Fruit fly (Drosophila melanogaster) whole organism, embryonic: ENCODE results near the gene CG8960.

Experiments
- Blimp-1 ChIP-seq: fragments of 200-800 bp; sonication (Bioruptor generic); optimal IDR thresholded peaks from 3 replicates; lab custom pipeline; 2018; ENCODE audit warnings: missing biosample characterization, missing genetic modification characterization, mild to moderate bottlenecking, moderate library complexity, missing genetic modification reagents
- Bteb2 ChIP-seq: fragments of 200-800 bp; sonication (Bioruptor generic); optimal IDR thresholded peaks from 2 replicates; lab custom pipeline; 2016; ENCODE audit warnings: missing biosample characterization, missing genetic modification characterization
- CG11723 ChIP-seq: fragments of 200-800 bp; sonication (Bioruptor generic); optimal IDR thresholded peaks from 2 replicates; lab custom pipeline; 2017; ENCODE audit warnings: missing biosample characterization, mild to moderate bottlenecking, missing genetic modification characterization
- CG12155 ChIP-seq: fragments of 200-800 bp; sonication (Bioruptor generic); optimal IDR thresholded peaks from 3 replicates; lab custom pipeline; 2016; ENCODE audit warnings: missing biosample characterization, missing genetic modification characterization
- CG12391 ChIP-seq: fragments of 200-800 bp; sonication (Bioruptor generic); optimal IDR thresholded peaks from 3 replicates; lab custom pipeline; 2018; ENCODE audit warnings: missing biosample characterization, mild to moderate bottlenecking, missing genetic modification characterization, moderate library complexity
- CG12744 ChIP-seq: fragments of 200-800 bp; sonication (Bioruptor generic); optimal IDR thresholded peaks from 2 replicates; lab custom pipeline; 2016; ENCODE audit warnings: missing biosample characterization, missing genetic modification characterization
- CG16779 ChIP-seq: fragments of 200-800 bp; sonication (Bioruptor generic); IDR thresholded peaks from 2 replicates; pipeline ENCODE4 v1.3.6; 2022; ENCODE audit warnings: missing biosample characterization, missing genetic modification characterization
- CG18011 ChIP-seq: fragments of 200-800 bp; sonication (Bioruptor generic); optimal IDR thresholded peaks from 2 replicates; lab custom pipeline; 2017; ENCODE audit warnings: missing biosample characterization, missing genetic modification characterization, mild to moderate bottlenecking, moderate library complexity, missing genotype
- CG1832 ChIP-seq: fragments of 200-800 bp; sonication (Bioruptor generic); optimal IDR thresholded peaks from 2 replicates; lab custom pipeline; 2017; ENCODE audit warnings: missing biosample characterization, mild to moderate bottlenecking, missing genetic modification characterization, inconsistent platforms
- CG2875 ChIP-seq: fragments of 200-800 bp; sonication (Bioruptor generic); optimal IDR thresholded peaks from 2 replicates; lab custom pipeline; 2017; ENCODE audit warnings: missing biosample characterization, mild to moderate bottlenecking, missing genetic modification characterization, missing genetic modification reagents
- CG34224 ChIP-seq: fragments of 200-800 bp; sonication (Bioruptor generic); IDR thresholded peaks from 3 replicates; pipeline ENCODE4 v1.3.6; 2022; ENCODE audit warnings: missing biosample characterization, missing genetic modification characterization; ENCODE audit not compliant: partially characterized antibody
- CG4328 ChIP-seq: fragments of 200-800 bp; sonication (Bioruptor generic); optimal IDR thresholded peaks from 3 replicates; lab custom pipeline; 2017; ENCODE audit warnings: missing biosample characterization, missing genetic modification reagents, missing genetic modification characterization
- CG5180 ChIP-seq: fragments of 200-800 bp; sonication (Bioruptor generic); optimal IDR thresholded peaks from 3 replicates; lab custom pipeline; 2017; ENCODE audit warnings: missing biosample characterization, missing genetic modification characterization, mild to moderate bottlenecking, moderate library complexity, missing genetic modification reagents
- CG7963 ChIP-seq: fragments of 200-800 bp; sonication (Bioruptor generic); IDR thresholded peaks from 3 replicates; pipeline ENCODE4 v1.3.6; 2022; ENCODE audit warnings: missing biosample characterization, missing genetic modification characterization; ENCODE audit not compliant: partially characterized antibody
- CG8765 ChIP-seq: fragments of 200-800 bp; sonication (Bioruptor generic); IDR thresholded peaks from 2 replicates; pipeline ENCODE4 v1.3.6; 2022; ENCODE audit warnings: missing biosample characterization, missing genetic modification characterization
- CG8924 ChIP-seq: fragments of 200-800 bp; optimal IDR thresholded peaks from 3 replicates; lab custom pipeline; 2019; ENCODE audit warnings: missing biosample characterization, mild to moderate bottlenecking, missing genetic modification characterization, moderate library complexity
- CG9609 ChIP-seq: fragments of 200-800 bp; sonication (Bioruptor generic); optimal IDR thresholded peaks from 3 replicates; lab custom pipeline; 2016; ENCODE audit warnings: missing biosample characterization, missing genetic modification characterization
- CG9727 ChIP-seq: fragments of 200-800 bp; sonication (Bioruptor generic); optimal IDR thresholded peaks from 3 replicates; lab custom pipeline; 2017; ENCODE audit warnings: missing biosample characterization, mild to moderate bottlenecking, missing genetic modification characterization
- CG9797 ChIP-seq: fragments of 200-800 bp; sonication (Bioruptor generic); optimal IDR thresholded peaks from 3 replicates; lab custom pipeline; 2018; ENCODE audit warnings: missing biosample characterization, mild to moderate bottlenecking, missing genetic modification characterization
- CTCF ChIP-seq: fragments of 200-800 bp; sonication (Bioruptor generic); optimal IDR thresholded peaks from 2 replicates; lab custom pipeline; 2017; ENCODE audit warnings: missing biosample characterization, mild to moderate bottlenecking, missing genetic modification characterization, moderate library complexity
- Dbx ChIP-seq: fragments of 200-800 bp; sonication (Bioruptor generic); IDR thresholded peaks from 3 replicates; pipeline ENCODE4 v1.3.6; 2022; ENCODE audit warnings: missing biosample characterization, missing genetic modification characterization
- Fer3 ChIP-seq: fragments of 200-800 bp; sonication (Bioruptor generic); optimal IDR thresholded peaks from 2 replicates; lab custom pipeline; 2018; ENCODE audit warnings: missing biosample characterization, mild to moderate bottlenecking, missing genetic modification characterization, moderate library complexity
- HmgZ ChIP-seq: fragments of 200-800 bp; sonication (Bioruptor generic); optimal IDR thresholded peaks from 2 replicates; lab custom pipeline; 2018; ENCODE audit warnings: missing biosample characterization, mild to moderate bottlenecking, missing genetic modification characterization
- Hmx ChIP-seq: fragments of 200-800 bp; sonication (Bioruptor generic); optimal IDR thresholded peaks from 2 replicates; lab custom pipeline; 2016; ENCODE audit warnings: missing biosample characterization, missing genetic modification characterization
- Kr ChIP-seq: fragments of 200-800 bp; sonication (Bioruptor generic); optimal IDR thresholded peaks from 2 replicates; lab custom pipeline; 2017; ENCODE audit warnings: missing biosample characterization, mild to moderate bottlenecking, missing genetic modification characterization
- Oaz ChIP-seq: fragments of 200-800 bp; sonication (Bioruptor generic); IDR thresholded peaks from 2 replicates; pipeline ENCODE4 v1.3.6; 2022; ENCODE audit warnings: missing biosample characterization, missing genetic modification characterization
- ac ChIP-seq: fragments of 200-800 bp; sonication (Bioruptor generic); optimal IDR thresholded peaks from 3 replicates; lab custom pipeline; 2017; ENCODE audit warnings: missing biosample characterization, mild to moderate bottlenecking, missing genetic modification characterization
- ato ChIP-seq: fragments of 200-800 bp; sonication (Bioruptor generic); IDR thresholded peaks from 2 replicates; pipeline ENCODE4 v1.3.6; 2022; ENCODE audit warnings: missing biosample characterization, missing genetic modification characterization; ENCODE audit not compliant: partially characterized antibody
- croc ChIP-seq: fragments of 200-800 bp; sonication (Bioruptor generic); conservative IDR thresholded peaks from 3 replicates; pipeline ENCODE4 v1.3.6; 2022; ENCODE audit warnings: missing biosample characterization, missing genetic modification characterization
- crol ChIP-seq: fragments of 200-800 bp; sonication (Bioruptor generic); IDR thresholded peaks from 2 replicates; pipeline ENCODE4 v1.3.6; 2022; ENCODE audit warnings: missing biosample characterization, missing genetic modification characterization
- en ChIP-seq: fragments of 200-800 bp; sonication (Bioruptor generic); optimal IDR thresholded peaks from 2 replicates; lab custom pipeline; 2016; ENCODE audit warnings: missing biosample characterization, missing genetic modification characterization
- fru ChIP-seq: fragments of >200 bp; optimal IDR thresholded peaks from 2 replicates; lab custom pipeline; 2017
- gem ChIP-seq: fragments of 200-800 bp; sonication (Bioruptor generic); optimal IDR thresholded peaks from 2 replicates; lab custom pipeline; 2019; ENCODE audit warnings: missing biosample characterization, mild to moderate bottlenecking, missing genetic modification characterization, moderate library complexity
- her ChIP-seq: fragments of 200-800 bp; sonication (Bioruptor generic); optimal IDR thresholded peaks from 2 replicates; lab custom pipeline; 2016; ENCODE audit warnings: missing biosample characterization, missing genetic modification characterization
- hkb ChIP-seq, 2 experiments: fragments of 200-800 bp in 1 of 2; fragments of >200 bp in 1 of 2; sonication (Bioruptor generic) in 1 of 2; IDR thresholded peaks in 1 of 2; optimal IDR thresholded peaks in 1 of 2; 2 replicates each; pipeline versions ENCODE4 v1.3.6 to Lab custom; 2017 to 2022; ENCODE audit warnings: missing biosample characterization in 1 of 2, missing genetic modification characterization in 1 of 2
- insv ChIP-seq, 2 experiments: fragments of 200-800 bp; sonication (Bioruptor generic); optimal IDR thresholded peaks; 3 replicates each; lab custom pipeline; 2016 to 2018; ENCODE audit warnings: missing biosample characterization in 2 of 2, missing genetic modification characterization in 2 of 2
- mld ChIP-seq: fragments of 200-800 bp; sonication (Bioruptor generic); IDR thresholded peaks from 3 replicates; pipeline ENCODE4 v1.3.6; 2022; ENCODE audit warnings: missing biosample characterization, missing genetic modification characterization; ENCODE audit not compliant: partially characterized antibody
- nerfin-2 ChIP-seq: fragments of 200-800 bp; sonication (Bioruptor generic); IDR thresholded peaks from 2 replicates; pipeline ENCODE4 v1.3.6; 2022; ENCODE audit warnings: missing biosample characterization, missing genetic modification characterization; ENCODE audit not compliant: partially characterized antibody
- nmo ChIP-seq: fragments of 200-800 bp; sonication (Bioruptor generic); optimal IDR thresholded peaks from 2 replicates; lab custom pipeline; 2018; ENCODE audit warnings: missing biosample characterization, mild to moderate bottlenecking, missing genetic modification characterization, moderate library complexity
- pnt ChIP-seq: fragments of 200-800 bp; sonication (Bioruptor generic); optimal IDR thresholded peaks from 3 replicates; lab custom pipeline; 2016; ENCODE audit warnings: missing biosample characterization, missing genetic modification characterization
- prd ChIP-seq, 3 experiments: fragments of >200 bp in 2 of 3; fragments of 200-800 bp in 1 of 3; sonication (Bioruptor generic) in 1 of 3; optimal IDR thresholded peaks in 2 of 3; IDR thresholded peaks in 1 of 3; 2 replicates in 2 of 3; 3 replicates in 1 of 3; pipeline versions ENCODE4 v1.3.6 to Lab custom; 2017 to 2022; ENCODE audit warnings: missing biosample characterization in 1 of 3, missing genetic modification characterization in 1 of 3
- psq ChIP-seq: fragments of 200-800 bp; sonication (Bioruptor generic); optimal IDR thresholded peaks from 2 replicates; lab custom pipeline; 2017; ENCODE audit warnings: missing biosample characterization, missing genetic modification characterization
- ro ChIP-seq: fragments of 200-800 bp; sonication (Bioruptor generic); IDR thresholded peaks from 2 replicates; pipeline ENCODE4 v1.3.6; 2022; ENCODE audit warnings: missing biosample characterization, missing genetic modification characterization
- seq ChIP-seq: fragments of 200-800 bp; sonication (Bioruptor generic); IDR thresholded peaks from 2 replicates; pipeline ENCODE4 v1.3.6; 2022; ENCODE audit warnings: missing biosample characterization, missing genetic modification characterization
- sug ChIP-seq: fragments of 200-800 bp; optimal IDR thresholded peaks from 2 replicates; lab custom pipeline; 2019; ENCODE audit warnings: missing biosample characterization, mild to moderate bottlenecking, missing genetic modification characterization, moderate library complexity
- tgo ChIP-seq: fragments of 200-800 bp; sonication (Bioruptor generic); IDR thresholded peaks from 3 replicates; pipeline ENCODE4 v1.3.6; 2022; ENCODE audit warnings: missing biosample characterization, missing genetic modification characterization
- toy ChIP-seq: fragments of 200-800 bp; sonication (Bioruptor generic); IDR thresholded peaks from 2 replicates; pipeline ENCODE4 v1.3.6; 2022; ENCODE audit warnings: missing biosample characterization, missing genetic modification characterization
- unc-4 ChIP-seq: fragments of 200-800 bp; sonication (Bioruptor generic); IDR thresholded peaks from 2 replicates; pipeline ENCODE4 v1.3.6; 2022; ENCODE audit warnings: missing biosample characterization, missing genetic modification characterization; ENCODE audit not compliant: partially characterized antibody
- wek ChIP-seq: fragments of 200-800 bp; sonication (Bioruptor generic); optimal IDR thresholded peaks from 3 replicates; lab custom pipeline; 2018; ENCODE audit warnings: missing biosample characterization, mild to moderate bottlenecking, missing genetic modification characterization, moderate library complexity

The CG8960 gene

DNA sequence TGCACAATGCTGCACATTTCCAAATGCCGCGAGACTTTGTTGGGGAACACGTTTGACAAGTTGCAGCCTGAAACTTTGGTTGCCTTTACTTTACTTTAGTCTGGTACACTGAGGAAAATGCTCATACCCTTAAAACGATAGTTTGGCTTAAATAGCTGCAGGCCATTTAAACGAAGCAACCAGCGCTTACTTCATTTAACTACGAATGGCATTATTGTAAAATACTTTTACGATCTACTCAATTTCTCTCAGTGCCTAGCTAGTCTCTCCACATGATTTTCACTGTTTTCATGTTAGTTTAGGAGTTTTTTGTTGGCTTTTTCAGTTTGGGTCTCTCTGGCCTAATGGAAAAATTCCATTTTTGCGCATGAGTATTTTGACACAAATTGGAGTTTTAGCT is 34.8 kb upstream of the CG8960 start (continued):
- TF ChIP-seq Blimp-1 (GFP tag; lab: Kevin White, UChicago) (peak; percentile 85), psq (GFP tag; lab: Kevin White, UChicago) (no peak), CG1832 (GFP tag; lab: Kevin White, UChicago) (no peak), CG2875 (GFP tag; lab: Kevin White, UChicago) (peak; percentile 57), Bteb2 (GFP tag; lab: Kevin White, UChicago) (peak; percentile 24), unc-4 (GFP tag; lab: Robert Waterston, UW) (no peak), CG12744 (no peak), CG16779 (GFP tag; lab: Robert Waterston, UW) (peak; percentile 22; the same call in 1 of the 2 replicates), CG4328 (peak; percentile 21), CG9797 (GFP tag; lab: Kevin White, UChicago) (no peak), CG12155 (GFP tag; lab: Kevin White, UChicago) (peak; percentile 26), CG9727 (GFP tag; lab: Kevin White, UChicago) (peak; percentile 32), HmgZ (tag; lab: Kevin White, UChicago) (peak; percentile 40), Kr (GFP tag; lab: Kevin White, UChicago) (no peak), gem (tag; lab: Kevin White, UChicago) (peak; percentile 79), Fer3 (tag; lab: Kevin White, UChicago) (peak; percentile 29), tgo (GFP tag; lab: Robert Waterston, UW) (peak; percentile 79), CG12391 (tag; lab: Kevin White, UChicago) (peak; percentile 71), nerfin-2 (no peak), CG8924 (tag; lab: Kevin White, UChicago) (peak; percentile 63), crol (GFP tag; lab: Robert Waterston, UW) (no peak), hkb (optimal IDR thresholded peaks at IDR 0.05; lab: Kevin White, UChicago) (no peak), hkb (GFP tag; IDR thresholded peaks at IDR 0.05; lab: Robert Waterston, UW) (peak; percentile 91), CG18011 (GFP tag; lab: Kevin White, UChicago) (no peak), nmo (peak; percentile 73), croc (GFP tag; lab: Robert Waterston, UW) (peak; percentile 74; the same call in 2 of the 3 replicates), pnt (GFP tag; lab: Kevin White, UChicago) (peak; percentile 57), ro (GFP tag; lab: Robert Waterston, UW) (peak; percentile 27; the same call in 1 of the 2 replicates), prd (optimal IDR thresholded peaks at IDR 0.05; lab: Kevin White, UChicago) (no peak), prd (GFP tag; IDR thresholded peaks at IDR 0.05; lab: Robert Waterston, UW) (peak; percentile 87), CG9609 (GFP tag; lab: Kevin White, UChicago) (peak; percentile 42), CG5180 (GFP tag; lab: Kevin White, UChicago) (peak; percentile 81), wek (GFP tag; lab: Kevin White, UChicago) (no peak), Hmx (GFP tag; lab: Kevin White, UChicago) (no peak), CTCF (GFP tag; lab: Kevin White, UChicago) (peak; percentile 26), CG34224 (GFP tag; lab: Robert Waterston, UW) (no peak), CG8765 (GFP tag; lab: Robert Waterston, UW) (peak; percentile 29; the same call in 1 of the 2 replicates), Dbx (GFP tag; lab: Robert Waterston, UW) (no peak), toy (no peak), insv (GFP tag; optimal IDR thresholded peaks at IDR 0.05; lab: Kevin White, UChicago) (no peak), Oaz (peak; percentile 57), her (GFP tag; lab: Kevin White, UChicago) (peak; percentile 21), CG11723 (GFP tag; lab: Kevin White, UChicago) (peak; percentile 6), ac (GFP tag; lab: Kevin White, UChicago) (no peak), CG7963 (GFP tag; lab: Robert Waterston, UW) (no peak), fru (no peak), ato (GFP tag; lab: Robert Waterston, UW) (no peak), sug (peak; percentile 17), mld (GFP tag; lab: Robert Waterston, UW) (no peak), seq (GFP tag; lab: Robert Waterston, UW) (peak; percentile 60; the same call in 1 of the 2 replicates), en (GFP tag; lab: Kevin White, UChicago) (peak; percentile 7)
